Fruit fly (Drosophila melanogaster): ENCODE measurements around the gene CG17660.

DNA sequence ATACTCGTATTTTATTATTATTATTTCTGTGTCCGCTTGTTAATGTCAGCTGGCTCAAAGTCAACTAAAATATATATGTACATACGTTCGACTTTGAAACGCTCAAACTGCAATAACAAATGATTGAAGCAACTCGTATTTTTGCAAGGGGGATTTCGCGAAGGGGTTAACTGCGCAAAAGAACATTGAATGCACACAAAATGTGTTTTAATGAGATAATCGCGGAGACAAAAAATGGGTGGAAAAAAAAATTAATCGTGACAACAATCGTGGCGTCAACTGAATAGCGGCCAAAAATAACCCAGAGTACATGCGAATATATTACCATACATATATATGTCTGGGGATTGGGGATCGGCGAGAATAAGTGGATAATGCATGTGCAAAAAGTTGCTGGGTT is 44.3 kb downstream of the CG17660 start:
- TF ChIP-seq psq (optimal IDR thresholded peaks at IDR 0.05) (no peak), usp (GFP tag; optimal IDR thresholded peaks at IDR 0.05) (no peak), EcR (GFP tag; optimal IDR thresholded peaks at IDR 0.05) (no peak), CG8478 (optimal IDR thresholded peaks at IDR 0.05) (no peak), pan (optimal IDR thresholded peaks at IDR 0.05) (no peak), Dll (optimal IDR thresholded peaks at IDR 0.05) (no peak)

Measured in whole organism.